Fruit fly (Drosophila melanogaster) whole organism, larva: ENCODE measurements around the gene CG44040.

ENCODE experiments used
- noc ChIP-seq: fragments of 200-800 bp; sonication (Bioruptor generic); optimal IDR thresholded peaks from 3 replicates; lab custom pipeline; 2019; ENCODE audit warnings: missing biosample characterization, mild to moderate bottlenecking, missing genetic modification characterization, moderate library complexity

Gene CG44040

dm6 chr3R:15290642-15291118 lies 29.5 kb upstream of the CG44040 start, which contains the start of gene CG45218:
CG45218 (minus strand) TSS chr3R:15290799.
- TF ChIP-seq noc (tag; lab: Kevin White, UChicago), result peak; percentile 51

- peak; percentile 23 for TF ChIP-seq noc (tag; lab: Kevin White, UChicago)
Measured at dm6 chr3R:15291551-15292223, 28.5 kb upstream of the CG44040 start.

dm6 chr3R:15292241-15293004 lies 27.8 kb upstream of the CG44040 start:
- TF ChIP-seq noc (tag; lab: Kevin White, UChicago), result no peak

dm6 chr3R:15293005-15293877 lies 26.9 kb upstream of the CG44040 start:
- TF ChIP-seq noc (tag; lab: Kevin White, UChicago), result peak; percentile 59

dm6 chr3R:15293878-15294350 lies 26.3 kb upstream of the CG44040 start:
- no peak for TF ChIP-seq noc (tag; lab: Kevin White, UChicago)

dm6 chr3R:15297904-15298303 lies 22.3 kb upstream of the CG44040 start:
- TF ChIP-seq noc (tag; lab: Kevin White, UChicago), result peak; percentile 51

dm6 chr3R:15305246-15305645 lies 14.9 kb upstream of the CG44040 start:
- TF ChIP-seq noc (tag; lab: Kevin White, UChicago), result no peak

dm6 chr3R:15309924-15310323 lies 10.3 kb upstream of the CG44040 start, which contains the start of gene Tm2:
Tm2 (plus strand) TSS chr3R:15310193.
- no peak for TF ChIP-seq noc (tag; lab: Kevin White, UChicago)

dm6 chr3R:15310695-15311094 lies 9.5 kb upstream of the CG44040 start:
- no peak for TF ChIP-seq noc (tag; lab: Kevin White, UChicago)

dm6 chr3R:15313836-15314235 lies 6.3 kb upstream of the CG44040 start:
- no peak for TF ChIP-seq noc (tag; lab: Kevin White, UChicago)

- TF ChIP-seq noc (tag; lab: Kevin White, UChicago), result no peak
Measured at dm6 chr3R:15316326-15316725, 3.9 kb upstream of the CG44040 start, which contains the start of gene CG14866. CG14866 (plus strand) TSS chr3R:15316471.

- no peak for TF ChIP-seq noc (tag; lab: Kevin White, UChicago)
Measured at dm6 chr3R:15320747-15321085, 538 bp downstream of the CG44040 start, which contains the start of gene ear. ear (plus strand) TSS chr3R:15320756.

- no peak for TF ChIP-seq noc (tag; lab: Kevin White, UChicago)
Measured at dm6 chr3R:15328083-15328779, 8.1 kb downstream of the CG44040 start, which contains the start of the genes CG6236 and ea. CG6236 (minus strand) TSS chr3R:15328269. ea (plus strand) TSS chr3R:15328729.

dm6 chr3R:15330472-15330871 lies 10.3 kb downstream of the CG44040 start, which contains the start of gene mRpL9:
mRpL9 (plus strand) TSS chr3R:15330738.
- no peak for TF ChIP-seq noc (tag; lab: Kevin White, UChicago)

- TF ChIP-seq noc (tag; lab: Kevin White, UChicago), result no peak
Measured at dm6 chr3R:15332994-15333393, 12.8 kb downstream of the CG44040 start, which contains the start of the genes Fkbp39 and Cyfip. Fkbp39 (minus strand) TSS chr3R:15333133. Cyfip (plus strand) TSS chr3R:15333266.
